Fruit fly (Drosophila melanogaster) whole organism, embryonic: Measurements from ENCODE around the gene stumps.
A peak's percentile ranks its signal among the peaks of the same experiment; 100 is the strongest.

ENCODE experiments used
- Adf1 ChIP-seq: fragments of 200-800 bp; sonication (Bioruptor generic); IDR thresholded peaks from 2 replicates; pipeline ENCODE4 v1.3.6; 2022; ENCODE audit warnings: missing biosample characterization, missing genetic modification characterization
- Atf6 ChIP-seq: fragments of 200-800 bp; sonication (Bioruptor generic); IDR thresholded peaks from 2 replicates; pipeline ENCODE4 v1.3.6; 2022; ENCODE audit warnings: missing biosample characterization, missing genetic modification characterization
- Bgb ChIP-seq: fragments of 200-800 bp; sonication (Bioruptor generic); IDR thresholded peaks from 2 replicates; pipeline ENCODE4 v1.3.6; 2022; ENCODE audit warnings: missing biosample characterization, missing genetic modification characterization; ENCODE audit not compliant: partially characterized antibody
- CG1024 ChIP-seq: fragments of 200-800 bp; sonication (Bioruptor generic); IDR thresholded peaks from 2 replicates; pipeline ENCODE4 v1.3.6; 2022; ENCODE audit warnings: missing biosample characterization, missing genetic modification characterization
- CG10462 ChIP-seq: fragments of 200-800 bp; sonication (Bioruptor generic); optimal IDR thresholded peaks from 2 replicates; lab custom pipeline; 2016; ENCODE audit warnings: missing biosample characterization, missing genetic modification characterization
- CG11085 ChIP-seq: fragments of 200-800 bp; sonication (Bioruptor generic); IDR thresholded peaks from 2 replicates; pipeline ENCODE4 v1.3.6; 2022; ENCODE audit warnings: missing biosample characterization, missing genetic modification characterization
- CG11398 ChIP-seq: fragments of 200-800 bp; sonication (Bioruptor generic); optimal IDR thresholded peaks from 2 replicates; lab custom pipeline; 2016; ENCODE audit warnings: missing biosample characterization, missing genetic modification characterization
- CG12104 ChIP-seq: fragments of 200-800 bp; sonication (Bioruptor generic); optimal IDR thresholded peaks from 3 replicates; lab custom pipeline; 2016; ENCODE audit warnings: missing biosample characterization, missing genetic modification characterization
- CG12769 ChIP-seq: fragments of 200-800 bp; sonication (Bioruptor generic); optimal IDR thresholded peaks from 2 replicates; lab custom pipeline; 2019; ENCODE audit warnings: missing biosample characterization, mild to moderate bottlenecking, missing genetic modification characterization, moderate library complexity
- CG13424 ChIP-seq: fragments of 200-800 bp; sonication (Bioruptor generic); optimal IDR thresholded peaks from 2 replicates; lab custom pipeline; 2019; ENCODE audit warnings: missing biosample characterization, mild to moderate bottlenecking, missing genetic modification characterization, moderate library complexity
- CG14014 ChIP-seq: fragments of 200-800 bp; sonication (Bioruptor generic); IDR thresholded peaks from 2 replicates; pipeline ENCODE4 v1.3.6; 2022; ENCODE audit warnings: missing biosample characterization, missing genetic modification characterization
- CG15073 ChIP-seq: fragments of 200-800 bp; sonication (Bioruptor generic); optimal IDR thresholded peaks from 2 replicates; lab custom pipeline; 2016; ENCODE audit warnings: missing biosample characterization, missing genetic modification characterization
- CG2120 ChIP-seq: fragments of 200-800 bp; sonication (Bioruptor generic); optimal IDR thresholded peaks from 3 replicates; lab custom pipeline; 2016; ENCODE audit warnings: missing biosample characterization, missing genetic modification characterization
- CG33213 ChIP-seq: fragments of 200-800 bp; sonication (Bioruptor generic); optimal IDR thresholded peaks from 3 replicates; lab custom pipeline; 2016; ENCODE audit warnings: missing biosample characterization, missing genetic modification characterization
- CG34422 ChIP-seq: fragments of 200-800 bp; sonication (Bioruptor generic); IDR thresholded peaks from 3 replicates; pipeline ENCODE4 v1.3.6; 2022; ENCODE audit warnings: missing biosample characterization, missing genetic modification characterization
- CG4854 ChIP-seq: fragments of 200-800 bp; sonication (Bioruptor generic); optimal IDR thresholded peaks from 2 replicates; lab custom pipeline; 2016; ENCODE audit warnings: missing biosample characterization, missing genetic modification characterization, inconsistent platforms
- CG6683 ChIP-seq: fragments of 200-800 bp; sonication (Bioruptor generic); optimal IDR thresholded peaks from 2 replicates; lab custom pipeline; 2017; ENCODE audit warnings: missing biosample characterization, mild to moderate bottlenecking, missing genetic modification characterization, missing genetic modification reagents
- D19B ChIP-seq: fragments of 200-800 bp; sonication (Bioruptor generic); optimal IDR thresholded peaks from 2 replicates; lab custom pipeline; 2017; ENCODE audit warnings: missing biosample characterization, mild to moderate bottlenecking, missing genetic modification characterization
- Deaf1 ChIP-seq: fragments of 200-800 bp; optimal IDR thresholded peaks from 3 replicates; lab custom pipeline; 2019; ENCODE audit warnings: missing biosample characterization, mild to moderate bottlenecking, missing genetic modification characterization, moderate library complexity
- Dek ChIP-seq: fragments of 200-800 bp; sonication (Bioruptor generic); optimal IDR thresholded peaks from 3 replicates; lab custom pipeline; 2019; ENCODE audit warnings: missing biosample characterization, mild to moderate bottlenecking, missing genetic modification characterization, moderate library complexity
- Drgx ChIP-seq: fragments of 200-800 bp; sonication (Bioruptor generic); IDR thresholded peaks from 2 replicates; pipeline ENCODE4 v1.3.6; 2022; ENCODE audit warnings: missing biosample characterization, missing genetic modification characterization
- E2f2 ChIP-seq: fragments of 200-800 bp; sonication (Bioruptor generic); IDR thresholded peaks from 2 replicates; pipeline ENCODE4 v1.3.6; 2022; ENCODE audit warnings: missing biosample characterization, missing genetic modification characterization
- Fer2 ChIP-seq: fragments of 200-800 bp; sonication (Bioruptor generic); optimal IDR thresholded peaks from 2 replicates; lab custom pipeline; 2018; ENCODE audit warnings: missing biosample characterization, mild to moderate bottlenecking, missing genetic modification characterization, moderate library complexity
- H2.0 ChIP-seq: fragments of 200-800 bp; sonication (Bioruptor generic); IDR thresholded peaks from 2 replicates; pipeline ENCODE4 v1.3.6; 2022; ENCODE audit warnings: missing biosample characterization, missing genetic modification characterization
- HLH4C ChIP-seq: fragments of 200-800 bp; sonication (Bioruptor generic); IDR thresholded peaks from 3 replicates; pipeline ENCODE4 v1.3.6; 2022; ENCODE audit warnings: missing biosample characterization, missing genetic modification characterization; ENCODE audit not compliant: partially characterized antibody
- Hmr ChIP-seq: fragments of 200-800 bp; sonication (Bioruptor generic); optimal IDR thresholded peaks from 3 replicates; lab custom pipeline; 2017; ENCODE audit warnings: mild to moderate bottlenecking, missing biosample characterization, missing genetic modification reagents, missing genetic modification characterization
- Hr51 ChIP-seq, 2 experiments: fragments of 200-800 bp; sonication (Bioruptor generic); optimal IDR thresholded peaks; 2 replicates in 1 of 2; 3 replicates in 1 of 2; lab custom pipeline; 2016 to 2018; ENCODE audit warnings: missing biosample characterization in 2 of 2, missing genetic modification characterization in 2 of 2, mild to moderate bottlenecking in 1 of 2, moderate library complexity in 1 of 2
- Hsf ChIP-seq: fragments of 200-800 bp; sonication (Bioruptor generic); optimal IDR thresholded peaks from 3 replicates; lab custom pipeline; 2016; ENCODE audit warnings: missing biosample characterization, missing genetic modification characterization
- MBD-R2 ChIP-seq: fragments of 200-800 bp; sonication (Bioruptor generic); IDR thresholded peaks from 2 replicates; pipeline ENCODE4 v1.3.6; 2022; ENCODE audit warnings: missing biosample characterization, missing genetic modification characterization
- Meics ChIP-seq: fragments of 200-800 bp; sonication (Bioruptor generic); optimal IDR thresholded peaks from 2 replicates; lab custom pipeline; 2017; ENCODE audit warnings: missing biosample characterization, mild to moderate bottlenecking, missing genetic modification characterization
- NC2β ChIP-seq: fragments of 200-800 bp; sonication (Bioruptor generic); optimal IDR thresholded peaks from 2 replicates; lab custom pipeline; 2016; ENCODE audit warnings: missing biosample characterization, missing genetic modification characterization
- NfI ChIP-seq: fragments of 200-800 bp; sonication (Bioruptor generic); optimal IDR thresholded peaks from 3 replicates; lab custom pipeline; 2018; ENCODE audit warnings: missing biosample characterization, mild to moderate bottlenecking, missing genetic modification characterization, moderate library complexity
- Optix ChIP-seq: fragments of 200-800 bp; sonication (Bioruptor generic); IDR thresholded peaks from 3 replicates; pipeline ENCODE4 v1.3.6; 2022; ENCODE audit warnings: missing biosample characterization, missing genetic modification characterization
- Rfx ChIP-seq: fragments of 200-800 bp; sonication (Bioruptor generic); IDR thresholded peaks from 2 replicates; pipeline ENCODE4 v1.3.6; 2022; ENCODE audit warnings: missing biosample characterization, missing genetic modification characterization
- Sox102F ChIP-seq: fragments of 200-800 bp; sonication (Bioruptor generic); optimal IDR thresholded peaks from 2 replicates; lab custom pipeline; 2018; ENCODE audit warnings: missing biosample characterization, mild to moderate bottlenecking, missing genetic modification characterization, moderate library complexity
- bbx ChIP-seq: fragments of 200-800 bp; sonication (Bioruptor generic); IDR thresholded peaks from 2 replicates; pipeline ENCODE4 v1.3.6; 2022; ENCODE audit warnings: missing biosample characterization, missing genetic modification characterization; ENCODE audit not compliant: partially characterized antibody
- chinmo ChIP-seq: fragments of 200-800 bp; sonication (Bioruptor generic); IDR thresholded peaks from 4 replicates; pipeline ENCODE4 v1.3.6; 2022; ENCODE audit warnings: missing biosample characterization, missing genetic modification characterization; ENCODE audit not compliant: partially characterized antibody
- gem ChIP-seq: fragments of 200-800 bp; sonication (Bioruptor generic); optimal IDR thresholded peaks from 2 replicates; lab custom pipeline; 2019; ENCODE audit warnings: missing biosample characterization, mild to moderate bottlenecking, missing genetic modification characterization, moderate library complexity
- gro ChIP-seq: fragments of 200-800 bp; sonication (Bioruptor generic); optimal IDR thresholded peaks from 2 replicates; lab custom pipeline; 2016; ENCODE audit warnings: missing biosample characterization, missing genetic modification characterization
- jing ChIP-seq: fragments of 200-800 bp; sonication (Bioruptor generic); optimal IDR thresholded peaks from 2 replicates; lab custom pipeline; 2018; ENCODE audit warnings: missing biosample characterization, mild to moderate bottlenecking, missing genetic modification characterization
- knrl ChIP-seq: fragments of 200-800 bp; sonication (Bioruptor generic); IDR thresholded peaks from 3 replicates; pipeline ENCODE4 v1.3.6; 2022; ENCODE audit warnings: missing biosample characterization, missing genetic modification characterization; ENCODE audit not compliant: partially characterized antibody
- nom ChIP-seq: fragments of 200-800 bp; sonication (Bioruptor generic); optimal IDR thresholded peaks from 2 replicates; lab custom pipeline; 2017; ENCODE audit warnings: missing biosample characterization, missing genetic modification characterization, mild to moderate bottlenecking, moderate library complexity, missing genetic modification reagents
- pfk ChIP-seq: fragments of 200-800 bp; sonication (Bioruptor generic); optimal IDR thresholded peaks from 2 replicates; lab custom pipeline; 2018; ENCODE audit warnings: missing biosample characterization, mild to moderate bottlenecking, missing genetic modification characterization, moderate library complexity
- pros ChIP-seq: fragments of 200-800 bp; sonication (Bioruptor generic); optimal IDR thresholded peaks from 3 replicates; lab custom pipeline; 2019; ENCODE audit warnings: missing biosample characterization, mild to moderate bottlenecking, missing genetic modification characterization, moderate library complexity
- slou ChIP-seq: fragments of 200-800 bp; sonication (Bioruptor generic); optimal IDR thresholded peaks from 3 replicates; lab custom pipeline; 2016; ENCODE audit warnings: missing biosample characterization, missing genetic modification characterization
- sug ChIP-seq: fragments of 200-800 bp; optimal IDR thresholded peaks from 2 replicates; lab custom pipeline; 2019; ENCODE audit warnings: missing biosample characterization, mild to moderate bottlenecking, missing genetic modification characterization, moderate library complexity
- yki ChIP-seq: fragments of >200 bp; optimal IDR thresholded peaks from 3 replicates; lab custom pipeline; 2018
- zen ChIP-seq: fragments of 200-800 bp; sonication (Bioruptor generic); optimal IDR thresholded peaks from 3 replicates; lab custom pipeline; 2018; ENCODE audit warnings: missing biosample characterization, mild to moderate bottlenecking, missing genetic modification characterization, moderate library complexity

stumps gene

DNA sequence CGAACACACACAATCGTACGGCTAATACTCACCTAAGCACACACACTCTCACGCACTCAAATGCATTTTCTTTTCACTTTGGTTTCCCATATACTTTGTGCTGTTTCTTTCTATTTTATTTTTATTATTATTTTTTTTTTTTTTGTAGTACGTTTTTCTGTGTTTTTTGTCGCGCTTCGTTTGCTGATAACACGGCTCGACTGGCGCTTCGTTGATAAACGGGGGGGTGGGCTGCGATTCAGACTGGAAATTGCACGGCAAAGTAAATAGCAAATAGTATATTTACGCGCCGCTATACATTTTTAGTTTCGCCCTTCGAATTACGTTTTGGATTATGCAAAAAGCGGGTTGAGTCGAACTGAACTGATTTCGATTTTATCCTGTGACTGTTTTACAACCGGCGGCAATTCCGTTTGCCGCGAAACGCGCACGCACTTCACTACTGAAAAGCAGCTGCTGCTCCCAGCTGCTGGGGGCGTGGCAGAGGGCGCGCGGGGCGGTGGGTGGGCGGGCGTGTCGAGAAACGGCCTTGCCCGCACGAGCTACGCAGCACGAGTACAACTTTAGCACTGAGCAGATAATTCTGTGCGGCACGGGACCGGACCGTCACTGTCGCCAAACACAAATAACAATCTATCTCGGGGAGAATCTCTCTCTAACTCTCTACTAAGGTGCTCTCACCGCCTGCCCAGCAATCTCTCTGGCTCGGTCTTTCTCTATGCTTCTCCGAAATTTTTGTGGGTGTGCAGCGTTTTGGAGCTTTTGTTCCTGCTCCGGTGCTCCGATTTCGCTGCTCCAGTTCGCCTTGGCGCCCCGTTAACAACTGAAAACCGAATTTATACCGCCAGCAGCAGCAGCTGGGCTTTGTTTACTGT lies 19.3 kb upstream of the stumps start, which contains the start of gene Pde6 (continued):
- TF ChIP-seq Optix: 0 out of 3 replicates have a peak, but pooled peaks have one; percentile 35
- TF ChIP-seq Rfx (GFP tag; lab: Robert Waterston, UW): 0 out of 2 replicates have a peak, but pooled peaks have one; percentile 19
- no peak for TF ChIP-seq CG10462 (GFP tag; lab: Kevin White, UChicago)
- no peak for TF ChIP-seq CG13424 (tag; lab: Kevin White, UChicago)
- no peak for TF ChIP-seq CG2120 (GFP tag; lab: Kevin White, UChicago)
- 0 out of 3 replicates have a peak, but pooled peaks have one; percentile 13 for TF ChIP-seq knrl (GFP tag; lab: Robert Waterston, UW)
- TF ChIP-seq Bgb (GFP tag; lab: Robert Waterston, UW): peak; percentile 66; the same call in 1 of the 2 replicates
- TF ChIP-seq MBD-R2 (GFP tag; lab: Robert Waterston, UW): no peak
- no peak for TF ChIP-seq H2.0 (GFP tag; lab: Robert Waterston, UW)
- TF ChIP-seq Hmr (GFP tag; lab: Kevin White, UChicago): no peak
- TF ChIP-seq slou (GFP tag; lab: Kevin White, UChicago): no peak
- peak; percentile 85 for TF ChIP-seq sug
- TF ChIP-seq CG33213: no peak
- peak; percentile 14 for TF ChIP-seq Deaf1 (tag; lab: Kevin White, UChicago)
- peak; percentile 27; the same call in 1 of the 2 replicates for TF ChIP-seq bbx (GFP tag; lab: Robert Waterston, UW)
- TF ChIP-seq Adf1 (GFP tag; lab: Robert Waterston, UW): peak; percentile 16; the same call in 1 of the 2 replicates
- TF ChIP-seq CG15073 (GFP tag; lab: Kevin White, UChicago): peak; percentile 32
- no peak for TF ChIP-seq CG6683 (GFP tag; lab: Kevin White, UChicago)
- no peak for TF ChIP-seq CG14014 (GFP tag; lab: Robert Waterston, UW)
- no peak for TF ChIP-seq pfk (GFP tag; lab: Kevin White, UChicago)
- no peak for TF ChIP-seq nom (GFP tag; lab: Kevin White, UChicago)
- TF ChIP-seq CG11398 (GFP tag; lab: Kevin White, UChicago): no peak
- TF ChIP-seq D19B: no peak
- peak; percentile 16 for TF ChIP-seq yki (lab: Kevin White, UChicago)
- TF ChIP-seq CG12769: peak; percentile 53

DNA sequence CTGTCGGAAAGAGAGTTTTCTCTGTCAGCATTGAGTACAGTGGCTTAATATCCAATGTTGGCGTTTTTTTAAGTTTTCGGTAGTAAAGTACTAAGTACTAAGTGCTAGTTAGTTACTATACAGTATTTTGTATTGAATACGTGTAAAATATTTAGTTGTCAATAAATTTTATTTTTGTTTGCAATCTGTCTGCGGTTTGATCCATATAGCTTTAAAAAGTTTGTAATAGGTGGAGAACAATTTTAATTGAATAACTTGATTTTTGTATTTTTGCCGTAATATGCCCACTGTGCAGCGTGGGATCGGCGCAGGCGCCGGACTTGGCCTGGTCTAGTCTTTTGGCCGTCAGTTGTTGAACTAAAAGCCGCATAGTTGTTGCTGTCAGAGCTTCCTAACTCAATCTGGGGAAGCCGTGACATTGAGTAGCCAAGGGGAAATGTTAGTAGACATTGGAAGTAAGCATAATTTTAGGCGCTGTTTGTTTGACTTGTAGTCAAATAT lies 18.6 kb upstream of the stumps start:
- TF ChIP-seq Sox102F (GFP tag; lab: Kevin White, UChicago): peak; percentile 96
- peak; percentile 94 for TF ChIP-seq NfI (GFP tag; lab: Kevin White, UChicago)
- TF ChIP-seq zen: no peak
- peak; percentile 93 for TF ChIP-seq Hsf (GFP tag; lab: Kevin White, UChicago)
- peak; percentile 56; the same call in 1 of the 2 replicates for TF ChIP-seq CG11085
- peak; percentile 84 for TF ChIP-seq CG4854 (GFP tag; lab: Kevin White, UChicago)
- TF ChIP-seq Meics: peak; percentile 94
- TF ChIP-seq Drgx (GFP tag; lab: Robert Waterston, UW): peak; percentile 79
- TF ChIP-seq E2f2 (GFP tag; lab: Robert Waterston, UW): peak; percentile 66
- TF ChIP-seq Dek (tag; lab: Kevin White, UChicago): peak; percentile 93
- TF ChIP-seq jing: peak; percentile 80
- peak; percentile 42; the same call in 1 of the 3 replicates for TF ChIP-seq HLH4C (GFP tag; lab: Robert Waterston, UW)
- peak; percentile 39 for TF ChIP-seq pros (GFP tag; lab: Kevin White, UChicago)
- TF ChIP-seq CG1024 (GFP tag; lab: Robert Waterston, UW): peak; percentile 46; the same call in 1 of the 2 replicates
- TF ChIP-seq chinmo: no peak
- peak; percentile 91 for TF ChIP-seq gro
- TF ChIP-seq gem (tag; lab: Kevin White, UChicago): peak; percentile 97
- peak; percentile 91 for TF ChIP-seq CG12104 (GFP tag; lab: Kevin White, UChicago)
- peak; percentile 81 to 97 for TF ChIP-seq Hr51 (GFP tag; optimal IDR thresholded peaks at IDR 0.05; lab: Kevin White, UChicago)
- peak; percentile 87 for TF ChIP-seq Fer2 (tag; lab: Kevin White, UChicago)
- peak; percentile 92 for TF ChIP-seq Atf6 (GFP tag; lab: Robert Waterston, UW)
- peak; percentile 80 for TF ChIP-seq CG34422
- peak; percentile 83 for TF ChIP-seq NC2β (GFP tag; lab: Kevin White, UChicago)
